Fruit fly (Drosophila melanogaster): ENCODE data around the gene cindr.

The cindr gene

DNA sequence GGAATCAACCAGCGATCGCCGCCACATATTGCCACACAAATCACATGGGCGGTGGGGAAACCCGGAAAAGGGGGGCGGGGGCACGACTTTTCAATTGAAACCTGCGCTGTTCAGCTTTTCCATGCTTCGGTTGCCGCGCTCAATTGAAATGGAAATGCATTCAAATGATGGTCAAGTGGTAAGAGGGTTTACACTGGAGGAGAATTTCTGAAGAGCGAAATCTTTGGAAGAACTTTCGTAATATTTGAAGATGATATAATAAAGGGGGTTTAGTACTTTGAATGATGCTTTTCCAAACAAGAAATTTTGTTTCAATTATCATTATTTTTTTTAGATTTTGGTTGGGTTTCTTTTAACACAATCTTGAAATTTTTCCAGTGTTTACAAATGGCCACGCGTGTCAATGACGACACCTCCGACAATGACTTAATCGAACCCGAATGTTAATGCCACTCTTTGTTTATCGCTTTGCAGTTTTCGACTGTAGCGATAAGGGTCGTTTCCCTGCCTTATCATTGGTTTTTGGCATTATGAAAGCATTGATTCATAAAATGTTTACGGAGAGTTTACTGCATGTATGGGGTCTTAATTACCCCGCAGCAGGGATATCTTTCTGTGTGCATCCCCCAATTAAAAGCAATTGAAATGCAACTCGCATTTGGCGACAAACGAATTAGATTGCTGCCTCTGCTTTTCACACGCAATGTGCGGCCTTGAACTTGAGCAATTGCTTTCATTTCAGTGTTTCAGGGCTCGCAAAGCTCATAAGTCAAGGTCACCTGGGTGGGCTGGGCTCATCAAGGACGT, 4.2 kb downstream of the cindr start (continued):
- no peak for TF ChIP-seq CG1621 (tag; optimal IDR thresholded peaks at IDR 0.05)
- TF ChIP-seq CG4318 (GFP tag; optimal IDR thresholded peaks at IDR 0.05) = no peak
- TF ChIP-seq CG8119 (GFP tag; IDR thresholded peaks at IDR 0.05) = peak; percentile 60
- no peak for TF ChIP-seq CG11902 (GFP tag; optimal IDR thresholded peaks at IDR 0.05)
- no peak for TF ChIP-seq CG11294 (GFP tag; IDR thresholded peaks at IDR 0.05)
- TF ChIP-seq Gug (GFP tag; IDR thresholded peaks at IDR 0.05) = peak; percentile 35; the same call in 1 of the 2 replicates
- peak; percentile 25 for TF ChIP-seq CG34406 (GFP tag; optimal IDR thresholded peaks at IDR 0.05)
- TF ChIP-seq fd59A (GFP tag; optimal IDR thresholded peaks at IDR 0.05) = no peak
- TF ChIP-seq spab (GFP tag; optimal IDR thresholded peaks at IDR 0.05) = no peak
- no peak for TF ChIP-seq CG6808 (GFP tag; optimal IDR thresholded peaks at IDR 0.05)
- no peak for TF ChIP-seq CG11762 (GFP tag; optimal IDR thresholded peaks at IDR 0.05; ENCODE audit: insufficient read depth)
- peak; percentile 59 for TF ChIP-seq Smox (GFP tag; optimal IDR thresholded peaks at IDR 0.05)
- peak; percentile 61 for TF ChIP-seq CG32006 (GFP tag; optimal IDR thresholded peaks at IDR 0.05)
- peak; percentile 33 for TF ChIP-seq cyc (GFP tag; optimal IDR thresholded peaks at IDR 0.05)
- peak; percentile 27 for TF ChIP-seq Ets21C (GFP tag; optimal IDR thresholded peaks at IDR 0.05)
- TF ChIP-seq Lpt (GFP tag; optimal IDR thresholded peaks at IDR 0.05) = no peak
- TF ChIP-seq Hr4 (GFP tag; optimal IDR thresholded peaks at IDR 0.05) = peak; percentile 59
- TF ChIP-seq esn (GFP tag; optimal IDR thresholded peaks at IDR 0.05) = peak; percentile 67
- no peak for TF ChIP-seq CG3919 (GFP tag; optimal IDR thresholded peaks at IDR 0.05)
- peak; percentile 51 for TF ChIP-seq Eip78C (GFP tag)

- TF ChIP-seq acj6 (GFP tag; optimal IDR thresholded peaks at IDR 0.05) (peak; percentile 80), OdsH (GFP tag; optimal IDR thresholded peaks at IDR 0.05) (peak; percentile 80), net (GFP tag; optimal IDR thresholded peaks at IDR 0.05) (peak; percentile 69), CG8632 (GFP tag; optimal IDR thresholded peaks at IDR 0.05) (peak; percentile 74), Ets96B (tag; optimal IDR thresholded peaks at IDR 0.05) (peak; percentile 73), dac (GFP tag; optimal IDR thresholded peaks at IDR 0.05) (peak; percentile 41), vri (GFP tag; optimal IDR thresholded peaks at IDR 0.05) (peak; percentile 8), fkh (GFP tag; optimal IDR thresholded peaks at IDR 0.05) (peak; percentile 97), Eip93F (GFP tag; optimal IDR thresholded peaks at IDR 0.05) (peak; percentile 43), pdm3 (GFP tag; optimal IDR thresholded peaks at IDR 0.05) (peak; percentile 78), CG10669 (GFP tag; optimal IDR thresholded peaks at IDR 0.05) (peak; percentile 63), dsx (GFP tag; optimal IDR thresholded peaks at IDR 0.05; ENCODE audit: poor library complexity, severe bottlenecking) (peak; percentile 64), CG6792 (GFP tag; optimal IDR thresholded peaks at IDR 0.05) (peak; percentile 82), Hr39 (GFP tag; optimal IDR thresholded peaks at IDR 0.05) (peak; percentile 84), spab (GFP tag; optimal IDR thresholded peaks at IDR 0.05) (peak; percentile 56), esn (GFP tag; optimal IDR thresholded peaks at IDR 0.05) (peak; percentile 89), CG11294 (GFP tag; IDR thresholded peaks at IDR 0.05) (peak; percentile 48), CG1621 (tag; optimal IDR thresholded peaks at IDR 0.05) (peak; percentile 53), CG31627 (GFP tag; optimal IDR thresholded peaks at IDR 0.05) (peak; percentile 81), Sox14 (GFP tag; optimal IDR thresholded peaks at IDR 0.05) (peak; percentile 77), CG15336 (GFP tag; IDR thresholded peaks at IDR 0.05) (peak; percentile 86), Sox102F (GFP tag; optimal IDR thresholded peaks at IDR 0.05) (peak; percentile 80), Hr4 (GFP tag; optimal IDR thresholded peaks at IDR 0.05) (peak; percentile 83), Smox (GFP tag; optimal IDR thresholded peaks at IDR 0.05) (peak; percentile 77), CG3919 (GFP tag; optimal IDR thresholded peaks at IDR 0.05) (peak; percentile 85), lz (GFP tag; optimal IDR thresholded peaks at IDR 0.05) (peak; percentile 87), CG9139 (GFP tag; optimal IDR thresholded peaks at IDR 0.05) (peak; percentile 34), CG3032 (tag; optimal IDR thresholded peaks at IDR 0.05) (peak; percentile 60), topi (GFP tag; optimal IDR thresholded peaks at IDR 0.05) (peak; percentile 92), Met (GFP tag; optimal IDR thresholded peaks at IDR 0.05) (peak; percentile 80), CG11902 (GFP tag; optimal IDR thresholded peaks at IDR 0.05) (peak; percentile 83), achi (GFP tag; optimal IDR thresholded peaks at IDR 0.05) (peak; percentile 84), fd59A (GFP tag; optimal IDR thresholded peaks at IDR 0.05) (peak; percentile 35), salr (GFP tag; optimal IDR thresholded peaks at IDR 0.05) (peak in 1 of 2 experiments; percentile 50), CG6854 (GFP tag; optimal IDR thresholded peaks at IDR 0.05) (peak; percentile 76), ss (GFP tag; optimal IDR thresholded peaks at IDR 0.05) (peak; percentile 66 to 73)
Observed at dm6 chr3R:30813903-30814339, 5.5 kb downstream of the cindr start.
